Fruit fly (Drosophila melanogaster) whole organism, embryonic: ENCODE measurements around the gene GstD4.

Experiments
- Atf3 ChIP-seq: fragments of 200-800 bp; sonication (Bioruptor generic); optimal IDR thresholded peaks from 3 replicates; lab custom pipeline; 2016; ENCODE audit warnings: missing biosample characterization, missing genetic modification characterization
- Bgb ChIP-seq: fragments of 200-800 bp; sonication (Bioruptor generic); IDR thresholded peaks from 2 replicates; pipeline ENCODE4 v1.3.6; 2022; ENCODE audit warnings: missing biosample characterization, missing genetic modification characterization; ENCODE audit not compliant: partially characterized antibody
- Bteb2 ChIP-seq: fragments of 200-800 bp; sonication (Bioruptor generic); optimal IDR thresholded peaks from 2 replicates; lab custom pipeline; 2016; ENCODE audit warnings: missing biosample characterization, missing genetic modification characterization
- CG11723 ChIP-seq: fragments of 200-800 bp; sonication (Bioruptor generic); optimal IDR thresholded peaks from 2 replicates; lab custom pipeline; 2017; ENCODE audit warnings: missing biosample characterization, mild to moderate bottlenecking, missing genetic modification characterization
- CG12659 ChIP-seq: fragments of 200-800 bp; sonication (Bioruptor generic); optimal IDR thresholded peaks from 3 replicates; lab custom pipeline; 2017; ENCODE audit warnings: mild to moderate bottlenecking, missing biosample characterization, missing genetic modification reagents, missing genetic modification characterization
- CG13424 ChIP-seq: fragments of 200-800 bp; sonication (Bioruptor generic); optimal IDR thresholded peaks from 2 replicates; lab custom pipeline; 2019; ENCODE audit warnings: missing biosample characterization, mild to moderate bottlenecking, missing genetic modification characterization, moderate library complexity
- CG14014 ChIP-seq: fragments of 200-800 bp; sonication (Bioruptor generic); IDR thresholded peaks from 2 replicates; pipeline ENCODE4 v1.3.6; 2022; ENCODE audit warnings: missing biosample characterization, missing genetic modification characterization
- CG15514 ChIP-seq: fragments of 200-800 bp; sonication (Bioruptor generic); optimal IDR thresholded peaks from 3 replicates; lab custom pipeline; 2017; ENCODE audit warnings: missing biosample characterization, missing genetic modification characterization, mild to moderate bottlenecking, moderate library complexity, missing genetic modification reagents
- CG1602 ChIP-seq: fragments of 200-800 bp; sonication (Bioruptor generic); optimal IDR thresholded peaks from 3 replicates; lab custom pipeline; 2016; ENCODE audit warnings: missing biosample characterization, missing genetic modification characterization
- CG17359 ChIP-seq: fragments of 200-800 bp; sonication (Bioruptor generic); optimal IDR thresholded peaks from 3 replicates; lab custom pipeline; 2018; ENCODE audit warnings: missing biosample characterization, mild to moderate bottlenecking, missing genetic modification characterization, moderate library complexity
- CG17829 ChIP-seq: fragments of 200-800 bp; optimal IDR thresholded peaks from 2 replicates; lab custom pipeline; 2019; ENCODE audit warnings: missing biosample characterization, mild to moderate bottlenecking, missing genetic modification characterization, moderate library complexity
- CG1792 ChIP-seq: fragments of 200-800 bp; sonication (Bioruptor generic); optimal IDR thresholded peaks from 2 replicates; lab custom pipeline; 2016; ENCODE audit warnings: missing biosample characterization, missing genetic modification characterization
- CG18619 ChIP-seq: fragments of 200-800 bp; sonication (Bioruptor generic); optimal IDR thresholded peaks from 3 replicates; lab custom pipeline; 2017; ENCODE audit warnings: missing biosample characterization, mild to moderate bottlenecking, missing genetic modification characterization
- CG2120 ChIP-seq: fragments of 200-800 bp; sonication (Bioruptor generic); optimal IDR thresholded peaks from 3 replicates; lab custom pipeline; 2016; ENCODE audit warnings: missing biosample characterization, missing genetic modification characterization
- CG2678 ChIP-seq: fragments of 200-800 bp; sonication (Bioruptor generic); optimal IDR thresholded peaks from 3 replicates; lab custom pipeline; 2019; ENCODE audit warnings: missing biosample characterization, mild to moderate bottlenecking, missing genetic modification characterization, moderate library complexity
- CG30403 ChIP-seq: fragments of 200-800 bp; sonication (Bioruptor generic); optimal IDR thresholded peaks from 3 replicates; lab custom pipeline; 2016; ENCODE audit warnings: missing biosample characterization, missing genetic modification characterization
- CG3847 ChIP-seq: fragments of 200-800 bp; sonication (Bioruptor generic); IDR thresholded peaks from 2 replicates; pipeline ENCODE4 v1.3.6; 2022; ENCODE audit warnings: missing biosample characterization, missing genetic modification characterization
- CG7786 ChIP-seq: fragments of 200-800 bp; sonication (Bioruptor generic); optimal IDR thresholded peaks from 2 replicates; lab custom pipeline; 2016; ENCODE audit warnings: missing biosample characterization, missing genetic modification characterization
- CG8944 ChIP-seq: fragments of 200-800 bp; sonication (Bioruptor generic); optimal IDR thresholded peaks from 3 replicates; lab custom pipeline; 2016; ENCODE audit warnings: missing biosample characterization, missing genetic modification characterization
- CHES-1-like ChIP-seq: fragments of 200-800 bp; sonication (Bioruptor generic); optimal IDR thresholded peaks from 2 replicates; lab custom pipeline; 2016; ENCODE audit warnings: missing biosample characterization, missing genetic modification characterization
- D ChIP-seq, 2 experiments: fragments of 200-800 bp in 1 of 2; fragments of >200 bp in 1 of 2; sonication (Bioruptor generic) in 1 of 2; optimal IDR thresholded peaks; 2 replicates in 1 of 2; 3 replicates in 1 of 2; lab custom pipeline; 2017; ENCODE audit warnings: mild to moderate bottlenecking in 1 of 2, missing biosample characterization in 1 of 2, missing genetic modification characterization in 1 of 2, missing genetic modification reagents in 1 of 2
- Dbx ChIP-seq: fragments of 200-800 bp; sonication (Bioruptor generic); IDR thresholded peaks from 3 replicates; pipeline ENCODE4 v1.3.6; 2022; ENCODE audit warnings: missing biosample characterization, missing genetic modification characterization
- Dp ChIP-seq: fragments of 200-800 bp; sonication (Bioruptor generic); optimal IDR thresholded peaks from 2 replicates; lab custom pipeline; 2018; ENCODE audit warnings: missing biosample characterization, mild to moderate bottlenecking, missing genetic modification characterization, moderate library complexity
- Dref ChIP-seq: fragments of 200-800 bp; sonication (Bioruptor generic); IDR thresholded peaks from 2 replicates; pipeline ENCODE4 v1.3.6; 2022; ENCODE audit warnings: missing biosample characterization, missing genetic modification characterization
- Ets65A ChIP-seq: fragments of 200-800 bp; sonication (Bioruptor generic); peaks from one replicate; lab custom pipeline; 2016; ENCODE audit warnings: missing biosample characterization, missing genetic modification characterization
- Fer1 ChIP-seq: fragments of 200-800 bp; sonication (Bioruptor generic); optimal IDR thresholded peaks from 2 replicates; lab custom pipeline; 2017; ENCODE audit warnings: missing biosample characterization, mild to moderate bottlenecking, missing genetic modification characterization
- GATAe ChIP-seq: fragments of 200-800 bp; sonication (Bioruptor generic); conservative IDR thresholded peaks from 2 replicates; pipeline ENCODE4 v1.3.6; 2022; ENCODE audit warnings: missing biosample characterization, missing genetic modification characterization
- Hsf ChIP-seq: fragments of 200-800 bp; sonication (Bioruptor generic); optimal IDR thresholded peaks from 3 replicates; lab custom pipeline; 2016; ENCODE audit warnings: missing biosample characterization, missing genetic modification characterization
- Opbp ChIP-seq: fragments of 200-800 bp; sonication (Bioruptor generic); IDR thresholded peaks from 3 replicates; pipeline ENCODE4 v1.3.6; 2022; ENCODE audit warnings: missing biosample characterization, missing genetic modification characterization; ENCODE audit not compliant: partially characterized antibody
- Sox102F ChIP-seq: fragments of 200-800 bp; sonication (Bioruptor generic); optimal IDR thresholded peaks from 2 replicates; lab custom pipeline; 2018; ENCODE audit warnings: missing biosample characterization, mild to moderate bottlenecking, missing genetic modification characterization, moderate library complexity
- Ssrp ChIP-seq: fragments of 200-800 bp; sonication (Bioruptor generic); optimal IDR thresholded peaks from 2 replicates; lab custom pipeline; 2018; ENCODE audit warnings: missing biosample characterization, mild to moderate bottlenecking, missing genetic modification characterization, moderate library complexity
- YL-1 ChIP-seq: fragments of 200-800 bp; sonication (Bioruptor generic); optimal IDR thresholded peaks from 3 replicates; lab custom pipeline; 2017; ENCODE audit warnings: missing biosample characterization, mild to moderate bottlenecking, missing genetic modification characterization
- ase ChIP-seq: fragments of 200-800 bp; sonication (Bioruptor generic); IDR thresholded peaks from 3 replicates; pipeline ENCODE4 v1.3.6; 2022; ENCODE audit warnings: missing biosample characterization, missing genetic modification characterization
- bab2 ChIP-seq: fragments of 200-800 bp; sonication (Bioruptor generic); optimal IDR thresholded peaks from 2 replicates; lab custom pipeline; 2016; ENCODE audit warnings: missing biosample characterization, missing genetic modification characterization
- bigmax ChIP-seq: fragments of 200-800 bp; sonication (Bioruptor generic); optimal IDR thresholded peaks from 2 replicates; lab custom pipeline; 2018; ENCODE audit warnings: missing biosample characterization, mild to moderate bottlenecking, missing genetic modification characterization
- cato ChIP-seq: fragments of 200-800 bp; sonication (Bioruptor generic); optimal IDR thresholded peaks from 2 replicates; lab custom pipeline; 2016; ENCODE audit warnings: missing biosample characterization, missing genetic modification characterization, borderline replicate concordance
- chif ChIP-seq, 2 experiments: fragments of 200-800 bp; sonication (Bioruptor generic); optimal IDR thresholded peaks; 3 replicates each; lab custom pipeline; 2016; ENCODE audit warnings: missing biosample characterization in 2 of 2, missing genetic modification characterization in 2 of 2
- ci ChIP-seq: fragments of 200-800 bp; sonication (Bioruptor generic); IDR thresholded peaks from 3 replicates; pipeline ENCODE4 v1.3.6; 2022; ENCODE audit warnings: missing biosample characterization, missing genetic modification characterization
- dpn ChIP-seq, 2 experiments: fragments of 200-800 bp; sonication (Bioruptor generic); optimal IDR thresholded peaks; 3 replicates each; lab custom pipeline; 2016; ENCODE audit warnings: missing biosample characterization in 2 of 2, missing genetic modification characterization in 2 of 2
- exex ChIP-seq: fragments of 200-800 bp; sonication (Bioruptor generic); optimal IDR thresholded peaks from 4 replicates; lab custom pipeline; 2018; ENCODE audit warnings: missing biosample characterization, mild to moderate bottlenecking, missing genetic modification characterization, moderate library complexity
- inv ChIP-seq: fragments of 200-800 bp; sonication (Bioruptor generic); IDR thresholded peaks from 2 replicates; pipeline ENCODE4 v1.3.6; 2022; ENCODE audit warnings: missing biosample characterization, missing genetic modification characterization; ENCODE audit not compliant: partially characterized antibody
- lilli ChIP-seq: fragments of 200-800 bp; sonication (Bioruptor generic); optimal IDR thresholded peaks from 3 replicates; lab custom pipeline; 2016; ENCODE audit warnings: missing biosample characterization, missing genetic modification characterization
- maf-S ChIP-seq: fragments of 200-800 bp; sonication (Bioruptor generic); optimal IDR thresholded peaks from 2 replicates; lab custom pipeline; 2016; ENCODE audit warnings: missing biosample characterization, missing genetic modification characterization
- mam ChIP-seq: fragments of 200-800 bp; sonication (Bioruptor generic); optimal IDR thresholded peaks from 3 replicates; lab custom pipeline; 2016; ENCODE audit warnings: missing biosample characterization, missing genetic modification characterization
- onecut ChIP-seq: fragments of 200-800 bp; sonication (Bioruptor generic); IDR thresholded peaks from 2 replicates; pipeline ENCODE4 v1.3.6; 2022; ENCODE audit warnings: missing biosample characterization, missing genetic modification characterization
- phol ChIP-seq: fragments of 200-800 bp; sonication (Bioruptor generic); optimal IDR thresholded peaks from 3 replicates; lab custom pipeline; 2018; ENCODE audit warnings: missing biosample characterization, mild to moderate bottlenecking, missing genetic modification characterization, moderate library complexity
- psq ChIP-seq: fragments of 200-800 bp; sonication (Bioruptor generic); optimal IDR thresholded peaks from 2 replicates; lab custom pipeline; 2017; ENCODE audit warnings: missing biosample characterization, missing genetic modification characterization
- row ChIP-seq: fragments of 200-800 bp; sonication (Bioruptor generic); IDR thresholded peaks from 3 replicates; pipeline ENCODE4 v1.3.6; 2022; ENCODE audit warnings: missing biosample characterization, missing genetic modification characterization
- stwl ChIP-seq: fragments of 200-800 bp; sonication (Bioruptor generic); optimal IDR thresholded peaks from 3 replicates; lab custom pipeline; 2018; ENCODE audit warnings: missing biosample characterization, mild to moderate bottlenecking, missing genetic modification characterization, moderate library complexity

GstD4 gene

dm6 chr3R:12422379-12422975, 48.6 kb downstream of the GstD4 start, which contains the start of the genes Scgbeta and CG17202 (continued):
- TF ChIP-seq inv (GFP tag; lab: Robert Waterston, UW) = no peak
- peak; percentile 59 for TF ChIP-seq CG2120 (GFP tag; lab: Kevin White, UChicago)
- no peak for TF ChIP-seq CG17359 (tag; lab: Kevin White, UChicago)
- peak; percentile 100 for TF ChIP-seq CG15514 (GFP tag; lab: Kevin White, UChicago)
- peak; percentile 33; the same call in 1 of the 2 replicates for TF ChIP-seq Bgb (GFP tag; lab: Robert Waterston, UW)
- TF ChIP-seq lilli = peak; percentile 49
- no peak for TF ChIP-seq bigmax (GFP tag; lab: Kevin White, UChicago)
- no peak for TF ChIP-seq Ssrp (tag; lab: Kevin White, UChicago)
- no peak for TF ChIP-seq maf-S
- TF ChIP-seq CG3847 (GFP tag; lab: Robert Waterston, UW) = peak; percentile 39; the same call in 1 of the 2 replicates
- no peak for TF ChIP-seq CG1602 (GFP tag; lab: Kevin White, UChicago)
- 0 out of 3 replicates have a peak, but pooled peaks have one; percentile 29 for TF ChIP-seq ci (GFP tag; lab: Robert Waterston, UW)
- TF ChIP-seq Dref = peak; percentile 45; the same call in 1 of the 2 replicates
- no peak for TF ChIP-seq exex (tag; lab: Kevin White, UChicago)
- TF ChIP-seq onecut = peak; percentile 29
- TF ChIP-seq mam (GFP tag; lab: Kevin White, UChicago) = peak; percentile 28
- peak; percentile 41 for TF ChIP-seq stwl (tag; lab: Kevin White, UChicago)
- TF ChIP-seq Hsf (GFP tag; lab: Kevin White, UChicago) = peak; percentile 17
- TF ChIP-seq row (GFP tag; lab: Robert Waterston, UW) = peak; percentile 89
- 0 out of 3 replicates have a peak, but pooled peaks have one; percentile 5 for TF ChIP-seq ase (GFP tag; lab: Robert Waterston, UW)
- no peak for TF ChIP-seq D (optimal IDR thresholded peaks at IDR 0.05; lab: Kevin White, UChicago)
- no peak for TF ChIP-seq D (GFP tag; optimal IDR thresholded peaks at IDR 0.05; lab: Kevin White, UChicago)
- TF ChIP-seq CG8944 (GFP tag; lab: Kevin White, UChicago) = peak; percentile 25
- TF ChIP-seq Bteb2 (GFP tag; lab: Kevin White, UChicago) = peak; percentile 7
- no peak for TF ChIP-seq CG11723
- TF ChIP-seq CG13424 (tag; lab: Kevin White, UChicago) = peak; percentile 41
- peak; percentile 59 for TF ChIP-seq YL-1 (GFP tag; lab: Kevin White, UChicago)
- TF ChIP-seq Atf3 (GFP tag; lab: Kevin White, UChicago) = no peak
- peak in 1 of 2 experiments; percentile 17 for TF ChIP-seq dpn (GFP tag; optimal IDR thresholded peaks at IDR 0.05; lab: Kevin White, UChicago)
- no peak for TF ChIP-seq CG1792 (GFP tag; lab: Kevin White, UChicago)
- TF ChIP-seq CG30403 (GFP tag; lab: Kevin White, UChicago) = peak; percentile 37
- TF ChIP-seq Ets65A (GFP tag; lab: Kevin White, UChicago) = peak; percentile 49
- TF ChIP-seq CG17829 (tag; lab: Kevin White, UChicago) = peak; percentile 27
- no peak for TF ChIP-seq CG2678 (tag; lab: Kevin White, UChicago)
- TF ChIP-seq Fer1 (GFP tag; lab: Kevin White, UChicago) = peak; percentile 10
- peak; percentile 7 for TF ChIP-seq bab2 (GFP tag; lab: Kevin White, UChicago)
- peak; percentile 66 for TF ChIP-seq Dp (GFP tag; lab: Kevin White, UChicago)
- TF ChIP-seq phol = peak; percentile 93
- no peak for TF ChIP-seq Sox102F
- peak; percentile 21 for TF ChIP-seq CHES-1-like
- TF ChIP-seq chif (GFP tag; optimal IDR thresholded peaks at IDR 0.05; lab: Kevin White, UChicago) = peak in 1 of 2 experiments; percentile 8
- no peak for TF ChIP-seq psq (GFP tag; lab: Kevin White, UChicago)
- peak; percentile 3 for TF ChIP-seq CG7786 (GFP tag; lab: Kevin White, UChicago)
- peak; percentile 35; the same call in 1 of the 2 replicates for TF ChIP-seq CG14014
- TF ChIP-seq CG18619 (GFP tag; lab: Kevin White, UChicago) = peak; percentile 20
- TF ChIP-seq Dbx (GFP tag; lab: Robert Waterston, UW) = 0 out of 3 replicates have a peak, but pooled peaks have one; percentile 27
- TF ChIP-seq cato (GFP tag; lab: Kevin White, UChicago) = no peak
- TF ChIP-seq GATAe (GFP tag; lab: Robert Waterston, UW) = no peak
- TF ChIP-seq CG12659 (GFP tag; lab: Kevin White, UChicago) = peak; percentile 44
- TF ChIP-seq Opbp (GFP tag; lab: Robert Waterston, UW) = 0 out of 3 replicates have a peak, but pooled peaks have one; percentile 22
